Worm (Caenorhabditis elegans) whole organism, young adult: ENCODE measurements around the gene C10C5.3.

Experiments used
- C06A6.2 ChIP-seq: fragments of 200-800 bp; sonication (Bioruptor generic); conservative IDR thresholded peaks from 2 replicates; pipeline ENCODE4 v1.3.6; 2022; ENCODE audit warnings: missing genetic modification characterization, missing compliant biosample characterization
- Y53F4B.3 ChIP-seq: fragments of 200-800 bp; sonication (Bioruptor generic); IDR thresholded peaks from 2 replicates; pipeline ENCODE4 v1.3.6; 2022; ENCODE audit warnings: missing genetic modification reagents, missing genetic modification characterization, missing compliant biosample characterization
- ama-1 ChIP-seq, 3 experiments: fragments of 150-350 bp in 1 of 3; sonication (generic microtip) in 2 of 3; optimal IDR thresholded peaks; 2 replicates each; lab custom pipeline; 2014 to 2018; ENCODE audit warnings: missing biosample characterization in 2 of 3, missing genetic modification characterization in 2 of 3, missing genetic modification reagents in 2 of 3
- aptf-2 ChIP-seq: fragments of 200-800 bp; sonication (Bioruptor generic); conservative IDR thresholded peaks from 2 replicates; pipeline ENCODE4 v1.3.6; 2022; ENCODE audit warnings: missing genetic modification reagents, missing genetic modification characterization, missing compliant biosample characterization
- dpl-1 ChIP-seq: fragments of 150-350 bp; optimal IDR thresholded peaks from 2 replicates; lab custom pipeline; 2014; ENCODE audit warnings: missing biosample characterization, missing genetic modification reagents, missing genetic modification characterization
- rec-8 ChIP-seq, 2 experiments: sonication (generic microtip); optimal IDR thresholded peaks; 2 replicates each; lab custom pipeline; 2016; ENCODE audit warnings: mild to moderate bottlenecking in 2 of 2, missing genetic modification characterization in 2 of 2, missing genetic modification reagents in 2 of 2, missing genotype in 2 of 2, missing biosample characterization in 1 of 2, missing compliant biosample characterization in 1 of 2, moderate library complexity in 1 of 2
- snpc-4 ChIP-seq, 5 experiments: fragments of 150-350 bp in 1 of 5; sonication (generic microtip) in 4 of 5; optimal IDR thresholded peaks; 2 replicates each; lab custom pipeline; 2014 to 2018; ENCODE audit warnings: missing genetic modification characterization in 5 of 5, missing biosample characterization in 3 of 5, antibody characterized with exemption in 2 of 5, mild to moderate bottlenecking in 2 of 5, missing compliant biosample characterization in 2 of 5, missing genotype in 2 of 5, moderate library complexity in 2 of 5, missing genetic modification reagents in 1 of 5
- xnd-1 ChIP-seq: sonication (generic microtip); optimal IDR thresholded peaks from 2 replicates; lab custom pipeline; 2016; ENCODE audit warnings: missing genotype, missing genetic modification reagents, missing genetic modification characterization, missing compliant biosample characterization

- TF ChIP-seq ama-1 (optimal IDR thresholded peaks at IDR 0.05; lab: Kevin White, UChicago) (no peak), ama-1 (GFP tag; optimal IDR thresholded peaks at IDR 0.05; lab: Kevin White, UChicago) (no peak), Y53F4B.3 (GFP tag; lab: Robert Waterston, UW) (no peak), rec-8 (tag; optimal IDR thresholded peaks at IDR 0.05; lab: Kevin White, UChicago) (no peak), C06A6.2 (no peak), snpc-4 (GFP tag; optimal IDR thresholded peaks at IDR 0.05; lab: Kevin White, UChicago) (no peak), snpc-4 (tag; optimal IDR thresholded peaks at IDR 0.05; lab: Kevin White, UChicago) (no peak), aptf-2 (GFP tag; lab: Robert Waterston, UW) (no peak), dpl-1 (GFP tag; lab: Kevin White, UChicago) (no peak), xnd-1 (tag; lab: Kevin White, UChicago) (no peak)
These were observed 27.1 kb downstream of the C10C5.3 start, which contains the start of gene F56D5.6 for ce11 chrIV:9401715-9402114.
